Worm (Caenorhabditis elegans): ENCODE results near the gene F47D2.11.
"Not testable (repeated sequence)": the region's sequence is repeated elsewhere in the genome, so short reads cannot be mapped to it uniquely, and the experiment has no call there.

F47D2.11 gene

DNA sequence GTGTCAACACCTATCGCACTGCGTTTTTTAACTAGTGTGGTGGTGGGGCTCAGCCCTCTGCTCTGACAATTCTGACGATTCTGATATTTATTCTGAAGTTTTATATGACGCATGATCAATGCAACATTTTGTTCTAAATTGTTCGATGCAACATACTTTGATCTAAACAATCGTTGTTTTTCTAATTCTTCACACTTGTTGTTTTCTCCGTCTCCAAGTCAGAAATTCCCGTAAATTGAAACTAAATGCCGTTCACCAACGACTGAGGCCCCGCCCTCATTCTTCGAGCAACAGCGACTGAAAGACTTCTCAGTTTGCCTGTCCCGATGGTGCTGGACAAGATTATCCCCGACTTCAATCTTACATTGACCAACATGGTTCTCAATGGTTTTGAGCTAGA lies 11.1 kb downstream of the F47D2.11 start, which contains the start of gene srt-19:
TSS of gene srt-19 (plus strand) at position 301 of the 400 bp plus-strand sequence.
- not testable (repeated sequence) for TF ChIP-seq elt-2, sox-4, C16A3.4 (tag; optimal IDR thresholded peaks at IDR 0.05)

ce11 chrV:4281699-4282098 lies 14.1 kb downstream of the F47D2.11 start, which contains the start of gene srt-37:
Gene srt-37 (minus strand): TSS chrV:4281799.
- not testable (repeated sequence) for TF ChIP-seq lsy-2 (tag; optimal IDR thresholded peaks at IDR 0.05); nhr-237 (tag; optimal IDR thresholded peaks at IDR 0.05); ceh-63 (GFP tag; optimal IDR thresholded peaks at IDR 0.05)

DNA sequence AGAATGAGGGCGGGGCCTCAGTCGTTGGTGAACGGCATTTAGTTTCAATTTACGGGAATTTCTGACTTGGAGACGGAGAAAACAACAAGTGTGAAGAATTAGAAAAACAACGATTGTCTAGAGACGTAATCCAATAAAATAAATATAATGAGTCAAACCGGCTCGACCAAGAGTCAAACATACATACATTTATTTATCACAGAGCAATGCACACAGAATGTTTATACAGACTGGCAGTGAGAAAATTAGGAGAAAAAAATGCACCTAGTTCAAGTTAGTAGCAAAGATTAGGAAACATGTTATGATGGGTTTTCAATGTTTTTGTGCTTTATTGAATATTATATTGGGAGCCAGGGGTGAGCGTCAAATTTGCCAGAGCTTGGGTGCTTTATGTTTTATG lies 17.1 kb downstream of the F47D2.11 start, which contains the start of gene srt-20:
TSS of gene srt-20 (minus strand) at position 101 of the 400 bp plus-strand sequence.
- not testable (repeated sequence) for TF ChIP-seq nhr-20 (tag; optimal IDR thresholded peaks at IDR 0.05); unc-86 (tag; optimal IDR thresholded peaks at IDR 0.05); lin-14 (GFP tag; optimal IDR thresholded peaks at IDR 0.05)

DNA sequence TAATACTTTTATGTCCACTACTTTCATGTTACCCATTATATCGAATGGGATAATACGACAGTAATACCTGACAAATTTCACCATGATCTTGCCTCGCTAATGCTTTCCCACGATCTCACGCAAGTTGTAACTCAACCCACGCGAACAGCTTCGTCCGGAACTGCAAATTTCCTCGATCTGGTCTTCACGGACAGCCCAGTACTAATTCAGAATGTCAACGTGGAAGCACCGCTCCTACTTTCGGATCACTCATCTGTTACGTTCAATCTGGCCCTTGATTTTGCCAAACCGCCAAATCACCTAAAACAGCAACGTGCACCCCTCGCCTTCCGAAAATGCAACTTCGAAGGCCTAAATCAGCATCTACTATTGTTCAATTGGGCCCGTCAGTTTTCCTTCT lies 22.4 kb downstream of the F47D2.11 start:
- no peak for TF ChIP-seq lin-14 (GFP tag; optimal IDR thresholded peaks at IDR 0.05)
- no peak for TF ChIP-seq unc-130 (tag; optimal IDR thresholded peaks at IDR 0.05)
- TF ChIP-seq ceh-88 (GFP tag; IDR thresholded peaks at IDR 0.05) = no peak
- TF ChIP-seq pag-3 (tag; optimal IDR thresholded peaks at IDR 0.05; ENCODE audit: borderline replicate concordance, insufficient read depth) = no peak
- no peak for TF ChIP-seq lin-39 (tag; optimal IDR thresholded peaks at IDR 0.05)
- TF ChIP-seq isw-1 (GFP tag; IDR thresholded peaks at IDR 0.05) = no peak
- TF ChIP-seq nhr-19 (GFP tag; conservative IDR thresholded peaks at IDR 0.05) = no peak
- TF ChIP-seq nhr-12 (tag; optimal IDR thresholded peaks at IDR 0.05) = no peak
- no peak for TF ChIP-seq unc-30 (tag; optimal IDR thresholded peaks at IDR 0.05)
- no peak for TF ChIP-seq skn-1 (tag; optimal IDR thresholded peaks at IDR 0.05)
- no peak for TF ChIP-seq hlh-17 (GFP tag; optimal IDR thresholded peaks at IDR 0.05; ENCODE audit: borderline replicate concordance)
- no peak for TF ChIP-seq C04F5.9 (tag; optimal IDR thresholded peaks at IDR 0.05)
- no peak for TF ChIP-seq swsn-7 (tag; optimal IDR thresholded peaks at IDR 0.05)
- no peak for TF ChIP-seq nhr-84 (tag; optimal IDR thresholded peaks at IDR 0.05)
- no peak for TF ChIP-seq C34B4.2 (tag; optimal IDR thresholded peaks at IDR 0.05)
- no peak for TF ChIP-seq egl-13 (tag; optimal IDR thresholded peaks at IDR 0.05)

ce11 chrV:4271258-4271657 lies 24.6 kb downstream of the F47D2.11 start, which contains the start of gene srt-38:
Gene srt-38 (minus strand): TSS chrV:4271358.
- TF ChIP-seq mab-9 (GFP tag; IDR thresholded peaks at IDR 0.05); snpc-4 (tag; optimal IDR thresholded peaks at IDR 0.05); nhr-71 (tag; optimal IDR thresholded peaks at IDR 0.05): not testable (repeated sequence)

ce11 chrV:4268213-4268612 lies 27.6 kb downstream of the F47D2.11 start, which contains the start of gene srt-36:
Gene srt-36 (minus strand): TSS chrV:4268313.
- not testable (repeated sequence) for TF ChIP-seq nhr-85 (tag); ztf-4 (tag; optimal IDR thresholded peaks at IDR 0.05); nhr-84 (tag; optimal IDR thresholded peaks at IDR 0.05)

ce11 chrV:4264516-4264915 lies 31.3 kb downstream of the F47D2.11 start, which contains the start of gene srt-35:
Gene srt-35 (minus strand): TSS chrV:4264616.
- no peak for TF ChIP-seq nhr-71 (tag; optimal IDR thresholded peaks at IDR 0.05)
- TF ChIP-seq ztf-11 (tag; optimal IDR thresholded peaks at IDR 0.05) = no peak
- TF ChIP-seq aha-1 (tag; optimal IDR thresholded peaks at IDR 0.05) = no peak
- TF ChIP-seq nhr-19 (GFP tag; conservative IDR thresholded peaks at IDR 0.05) = no peak
- no peak for TF ChIP-seq ztf-4 (tag; optimal IDR thresholded peaks at IDR 0.05)
- TF ChIP-seq egl-27 (tag; optimal IDR thresholded peaks at IDR 0.05) = no peak
